Fruit fly (Drosophila melanogaster): ENCODE measurements around the gene Irk2.
A peak's percentile ranks its signal among the peaks of the same experiment; 100 is the strongest.

Gene Irk2

dm6 chr3R:23519395-23520101 lies at the start of gene Irk2:
Gene Irk2, minus strand, starts transcription at chr3R:23519445.
- TF ChIP-seq CTCF (optimal IDR thresholded peaks at IDR 0.05): no peak
- TF ChIP-seq CG8478 (optimal IDR thresholded peaks at IDR 0.05): no peak

- TF ChIP-seq CTCF (optimal IDR thresholded peaks at IDR 0.05): no peak
Measured at dm6 chr3R:23557244-23557643, 38.0 kb upstream of the Irk2 start, which contains the start of gene beat-IV. Gene beat-IV, plus strand, starts transcription at chr3R:23557412.

- TF ChIP-seq CG8478 (optimal IDR thresholded peaks at IDR 0.05): no peak
Measured at dm6 chr3R:23556843-23557242, 37.6 kb upstream of the Irk2 start, which contains the start of gene CG10164. Gene CG10164, minus strand, starts transcription at chr3R:23556943.

- TF ChIP-seq CG8478 (optimal IDR thresholded peaks at IDR 0.05) (no peak), CTCF (optimal IDR thresholded peaks at IDR 0.05) (peak; percentile 64 to 80)
Measured at dm6 chr3R:23538719-23539145, 19.5 kb upstream of the Irk2 start, which contains the start of gene Ugt303B2. Gene Ugt303B2, minus strand, starts transcription at chr3R:23538908.

dm6 chr3R:23536610-23537009 lies 17.4 kb upstream of the Irk2 start, which contains the start of gene Ugt303B1:
Gene Ugt303B1, minus strand, starts transcription at chr3R:23536710.
- TF ChIP-seq CG8478 (optimal IDR thresholded peaks at IDR 0.05) (no peak), CTCF (optimal IDR thresholded peaks at IDR 0.05) (no peak)

dm6 chr3R:23534609-23535008 lies 15.4 kb upstream of the Irk2 start, which contains the start of gene Ugt303B3:
Gene Ugt303B3, minus strand, starts transcription at chr3R:23534767.
- no peak for TF ChIP-seq CG8478 (optimal IDR thresholded peaks at IDR 0.05)
- no peak for TF ChIP-seq CTCF (optimal IDR thresholded peaks at IDR 0.05)

- TF ChIP-seq CG8478 (optimal IDR thresholded peaks at IDR 0.05): no peak
- no peak for TF ChIP-seq CTCF (optimal IDR thresholded peaks at IDR 0.05)
Measured at dm6 chr3R:23530886-23531285, 11.6 kb upstream of the Irk2 start, which contains the start of gene CG10175. Gene CG10175, minus strand, starts transcription at chr3R:23530986.

dm6 chr3R:23527396-23527795 lies 8.2 kb upstream of the Irk2 start:
- no peak for TF ChIP-seq CTCF (optimal IDR thresholded peaks at IDR 0.05)
- TF ChIP-seq CG8478 (optimal IDR thresholded peaks at IDR 0.05): no peak

- no peak for TF ChIP-seq CTCF (optimal IDR thresholded peaks at IDR 0.05)
- no peak for TF ChIP-seq CG8478 (optimal IDR thresholded peaks at IDR 0.05)
Measured at dm6 chr3R:23526069-23526468, 6.8 kb upstream of the Irk2 start.

- TF ChIP-seq CG8478 (optimal IDR thresholded peaks at IDR 0.05) (no peak), CTCF (optimal IDR thresholded peaks at IDR 0.05) (peak; percentile 44 to 55)
Measured at dm6 chr3R:23522296-23522695, 3.1 kb upstream of the Irk2 start.

- TF ChIP-seq CTCF (optimal IDR thresholded peaks at IDR 0.05): no peak
- no peak for TF ChIP-seq CG8478 (optimal IDR thresholded peaks at IDR 0.05)
Measured at dm6 chr3R:23521483-23521882, 2.2 kb upstream of the Irk2 start, which contains the start of gene CG10177. Gene CG10177, minus strand, starts transcription at chr3R:23521583.

dm6 chr3R:23511356-23511755 lies 7.9 kb downstream of the Irk2 start:
- TF ChIP-seq CTCF (optimal IDR thresholded peaks at IDR 0.05) (no peak), CG8478 (optimal IDR thresholded peaks at IDR 0.05) (no peak)

dm6 chr3R:23509408-23509940 lies 9.8 kb downstream of the Irk2 start:
- TF ChIP-seq CG8478 (optimal IDR thresholded peaks at IDR 0.05) (no peak), CTCF (optimal IDR thresholded peaks at IDR 0.05) (peak; percentile 72 to 81)

- TF ChIP-seq CG8478 (optimal IDR thresholded peaks at IDR 0.05): no peak
- no peak for TF ChIP-seq CTCF (optimal IDR thresholded peaks at IDR 0.05)
Measured at dm6 chr3R:23508304-23508703, 10.9 kb downstream of the Irk2 start.

- TF ChIP-seq CG8478 (optimal IDR thresholded peaks at IDR 0.05) (no peak), CTCF (optimal IDR thresholded peaks at IDR 0.05) (no peak)
Measured at dm6 chr3R:23507376-23507775, 11.9 kb downstream of the Irk2 start, which contains the start of gene CG34289. Gene CG34289, minus strand, starts transcription at chr3R:23507476.

dm6 chr3R:23504760-23505159 lies 14.5 kb downstream of the Irk2 start:
- no peak for TF ChIP-seq CTCF (optimal IDR thresholded peaks at IDR 0.05)
- TF ChIP-seq CG8478 (optimal IDR thresholded peaks at IDR 0.05): no peak

Data from S2 (cell line).